Fruit fly (Drosophila melanogaster): Measurements from ENCODE around the gene RpL13.

The RpL13 gene

DNA sequence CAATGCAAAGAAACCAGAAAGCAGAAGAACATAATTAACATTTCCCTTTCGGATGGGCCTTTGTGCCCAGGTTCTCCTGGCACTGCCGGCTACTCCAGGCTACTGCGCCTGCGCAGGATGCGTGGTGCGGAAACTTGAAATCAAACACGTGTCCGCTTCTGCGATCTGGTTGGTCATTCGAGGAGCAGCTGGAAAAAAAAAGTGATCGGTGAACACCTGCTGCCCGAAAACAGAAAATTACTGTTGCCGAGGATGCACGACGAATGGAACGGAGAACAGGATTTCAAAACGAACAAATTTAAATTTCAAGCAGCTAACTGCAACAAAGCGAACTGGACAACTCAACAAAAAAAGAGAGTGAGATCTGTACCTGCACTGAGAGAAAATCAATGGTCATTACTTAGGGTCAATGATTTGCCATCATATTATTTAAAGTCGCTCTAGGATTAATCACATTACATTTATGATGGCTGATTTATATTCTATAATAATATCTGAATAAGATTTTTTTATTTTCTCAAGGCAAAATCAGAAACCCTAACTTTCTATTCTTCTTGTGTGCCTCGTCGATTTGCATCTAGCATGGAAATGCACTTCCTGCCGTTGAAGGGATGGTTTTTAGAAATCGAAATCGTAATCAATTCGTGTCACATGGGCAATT is 22.9 kb downstream of the RpL13 start (continued):
- TF ChIP-seq Sp1 (GFP tag; optimal IDR thresholded peaks at IDR 0.05) (peak; percentile 47), Dfd (GFP tag; optimal IDR thresholded peaks at IDR 0.05) (no peak), pan (optimal IDR thresholded peaks at IDR 0.05) (no peak), sage (GFP tag; optimal IDR thresholded peaks at IDR 0.05) (no peak), h (GFP tag; optimal IDR thresholded peaks at IDR 0.05) (peak; percentile 63), dl (GFP tag; optimal IDR thresholded peaks at IDR 0.05; ENCODE audit: insufficient read depth in 1 of 2, partially characterized antibody in 2 of 2) (no peak)

DNA sequence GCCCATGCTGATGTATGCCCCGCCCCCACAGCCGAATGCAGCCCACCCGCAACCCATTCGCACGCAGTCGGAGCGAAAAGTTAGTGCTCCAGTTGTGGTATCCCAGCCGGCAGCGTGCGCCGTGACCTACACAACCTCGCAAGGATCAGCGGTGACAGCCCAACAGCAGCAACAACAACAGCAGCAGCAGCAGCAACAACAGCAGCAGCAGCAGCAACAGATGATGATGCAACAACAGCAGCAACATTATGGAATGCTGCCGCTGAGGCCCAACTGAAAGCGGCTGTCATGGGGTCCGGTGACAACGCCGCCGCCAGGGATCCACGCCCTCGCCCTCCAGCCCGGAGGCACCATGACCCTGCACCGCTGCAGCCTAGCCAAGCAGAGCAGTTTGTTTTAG is 27.3 kb downstream of the RpL13 start:
- TF ChIP-seq Dfd (GFP tag; optimal IDR thresholded peaks at IDR 0.05) (peak; percentile 93), OdsH (GFP tag; optimal IDR thresholded peaks at IDR 0.05) (no peak), rgr (GFP tag; optimal IDR thresholded peaks at IDR 0.05) (no peak), Rel (GFP tag; optimal IDR thresholded peaks at IDR 0.05) (no peak), Rel (tag; optimal IDR thresholded peaks at IDR 0.05) (no peak)

DNA sequence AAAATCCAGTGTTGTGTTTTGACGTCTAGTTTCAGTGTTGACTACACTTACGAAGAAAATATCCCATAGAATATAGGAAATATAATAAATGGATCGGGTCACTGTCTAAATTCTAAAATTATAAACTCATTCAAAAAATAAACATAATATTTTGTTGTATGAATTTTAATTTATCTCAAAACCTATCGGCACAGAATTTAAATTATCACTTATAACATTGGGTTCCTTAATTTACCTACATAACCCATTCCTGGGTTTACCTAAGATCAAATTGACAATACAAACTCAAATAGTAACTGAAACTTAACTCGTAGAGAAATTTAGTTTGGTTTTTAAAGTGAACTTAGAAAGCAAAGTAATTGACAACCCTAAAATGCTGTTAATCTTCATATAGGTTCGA is 29.4 kb downstream of the RpL13 start:
- TF ChIP-seq Hnf4 (GFP tag; optimal IDR thresholded peaks at IDR 0.05) (no peak), foxo (GFP tag; optimal IDR thresholded peaks at IDR 0.05) (peak in 1 of 2 experiments; percentile 18), fru (GFP tag; optimal IDR thresholded peaks at IDR 0.05) (peak; percentile 10)

- TF ChIP-seq usp (GFP tag; optimal IDR thresholded peaks at IDR 0.05) (no peak), br (GFP tag; optimal IDR thresholded peaks at IDR 0.05) (no peak)
Measured at dm6 chr2L:10002408-10003358, 35.6 kb downstream of the RpL13 start, which contains the start of the genes CG31875 and SoYb. TSS of gene CG31875 (minus strand) at chr2L:10002736. TSS of gene SoYb (minus strand) at chr2L:10002736.

DNA sequence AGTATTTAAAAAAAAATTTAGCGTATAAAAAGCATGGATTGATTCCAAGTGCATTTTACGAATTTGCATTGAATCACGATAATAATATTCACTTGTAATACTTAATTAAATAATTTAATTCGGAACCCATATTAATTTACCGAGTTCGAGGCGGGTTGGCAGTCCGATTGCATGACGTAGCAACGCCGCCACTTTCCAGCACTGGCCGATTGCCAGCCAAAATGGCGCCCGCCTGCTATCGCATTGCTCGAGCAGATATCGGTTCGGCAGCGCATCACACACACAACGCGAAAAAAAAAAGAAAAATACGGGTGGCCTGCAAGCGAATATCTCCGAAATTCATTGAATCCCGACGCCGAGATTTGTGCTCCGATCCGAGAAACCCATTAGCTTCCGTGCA is 36.5 kb downstream of the RpL13 start, which contains the start of gene Ndf:
Gene Ndf (plus strand): TSS at position 240 of the 400 bp plus-strand sequence.
- TF ChIP-seq foxo (GFP tag; optimal IDR thresholded peaks at IDR 0.05): peak in 1 of 2 experiments; percentile 77
- TF ChIP-seq Jra (GFP tag; optimal IDR thresholded peaks at IDR 0.05): peak; percentile 41
- peak; percentile 57 for TF ChIP-seq dmrt93B (GFP tag; optimal IDR thresholded peaks at IDR 0.05)
- no peak for TF ChIP-seq Rel (GFP tag; optimal IDR thresholded peaks at IDR 0.05)
- no peak for TF ChIP-seq Rel (tag; optimal IDR thresholded peaks at IDR 0.05)
- TF ChIP-seq usp (GFP tag; optimal IDR thresholded peaks at IDR 0.05): no peak
- TF ChIP-seq psq (GFP tag; optimal IDR thresholded peaks at IDR 0.05): peak; percentile 28
- TF ChIP-seq sage (GFP tag; optimal IDR thresholded peaks at IDR 0.05): no peak
- peak; percentile 66 for TF ChIP-seq Hnf4 (GFP tag; optimal IDR thresholded peaks at IDR 0.05)
- TF ChIP-seq Myc (optimal IDR thresholded peaks at IDR 0.05): peak; percentile 5
- TF ChIP-seq lola (GFP tag; optimal IDR thresholded peaks at IDR 0.05): no peak
- no peak for TF ChIP-seq dl (GFP tag; optimal IDR thresholded peaks at IDR 0.05; ENCODE audit: insufficient read depth in 1 of 2, partially characterized antibody in 2 of 2)
- peak; percentile 54 for TF ChIP-seq brk (GFP tag; optimal IDR thresholded peaks at IDR 0.05)
- TF ChIP-seq HLH106 (tag; optimal IDR thresholded peaks at IDR 0.05): peak; percentile 62
- no peak for TF ChIP-seq N (GFP tag; optimal IDR thresholded peaks at IDR 0.05)
- peak; percentile 62 for TF ChIP-seq jim (GFP tag; optimal IDR thresholded peaks at IDR 0.05)
- TF ChIP-seq CG32264 (GFP tag; optimal IDR thresholded peaks at IDR 0.05): no peak
- TF ChIP-seq h (GFP tag; optimal IDR thresholded peaks at IDR 0.05): peak; percentile 78
- peak; percentile 39 for TF ChIP-seq sv (GFP tag; optimal IDR thresholded peaks at IDR 0.05)
- peak; percentile 62 for TF ChIP-seq br (GFP tag; optimal IDR thresholded peaks at IDR 0.05)
- TF ChIP-seq tai (GFP tag; optimal IDR thresholded peaks at IDR 0.05): no peak
- TF ChIP-seq woc (GFP tag; optimal IDR thresholded peaks at IDR 0.05): peak; percentile 59
- peak; percentile 58 for TF ChIP-seq Vsx2 (GFP tag; optimal IDR thresholded peaks at IDR 0.05; ENCODE audit: partially characterized antibody)
- no peak for TF ChIP-seq fru (GFP tag; optimal IDR thresholded peaks at IDR 0.05)
- TF ChIP-seq pan (optimal IDR thresholded peaks at IDR 0.05): no peak
- TF ChIP-seq Mio (GFP tag; optimal IDR thresholded peaks at IDR 0.05): no peak
- peak; percentile 55 for TF ChIP-seq OdsH (GFP tag; optimal IDR thresholded peaks at IDR 0.05)
- TF ChIP-seq Dif (GFP tag; optimal IDR thresholded peaks at IDR 0.05; ENCODE audit: partially characterized antibody): peak; percentile 6
- peak; percentile 96 for TF ChIP-seq Hr83 (GFP tag; optimal IDR thresholded peaks at IDR 0.05; ENCODE audit: poor library complexity, severe bottlenecking)
- no peak for TF ChIP-seq Dfd (GFP tag; optimal IDR thresholded peaks at IDR 0.05)
- no peak for TF ChIP-seq Abd-B (GFP tag; optimal IDR thresholded peaks at IDR 0.05)
- TF ChIP-seq Sp1 (GFP tag; optimal IDR thresholded peaks at IDR 0.05): peak; percentile 62
- TF ChIP-seq Hr78 (GFP tag; optimal IDR thresholded peaks at IDR 0.05): no peak
- TF ChIP-seq ey (GFP tag; optimal IDR thresholded peaks at IDR 0.05): peak; percentile 36
- peak; percentile 4 for TF ChIP-seq GATAd (GFP tag; optimal IDR thresholded peaks at IDR 0.05)
- TF ChIP-seq rgr (GFP tag; optimal IDR thresholded peaks at IDR 0.05): peak; percentile 81
- TF ChIP-seq CrebA (GFP tag; optimal IDR thresholded peaks at IDR 0.05; ENCODE audit: borderline replicate concordance): no peak
